Worm (Caenorhabditis elegans): ENCODE measurements around the gene F54F7.10.

F54F7.10 gene

ce11 chrX:11854903-11855302 lies 8.5 kb upstream of the F54F7.10 start, which contains the start of gene F54F7.8:
Gene F54F7.8, minus strand, starts transcription at chrX:11855003.
- no peak for TF ChIP-seq sptf-1 (tag; optimal IDR thresholded peaks at IDR 0.05)
- TF ChIP-seq C16A3.4 (tag; optimal IDR thresholded peaks at IDR 0.05), result no peak
- no peak for TF ChIP-seq egl-27 (tag; optimal IDR thresholded peaks at IDR 0.05)
- no peak for TF ChIP-seq mab-9 (GFP tag; IDR thresholded peaks at IDR 0.05)
- TF ChIP-seq nhr-84 (tag; optimal IDR thresholded peaks at IDR 0.05), result no peak
- TF ChIP-seq hlh-17 (GFP tag; optimal IDR thresholded peaks at IDR 0.05; ENCODE audit: borderline replicate concordance), result no peak
- no peak for TF ChIP-seq aha-1 (tag; optimal IDR thresholded peaks at IDR 0.05)
- TF ChIP-seq pax-3 (tag; optimal IDR thresholded peaks at IDR 0.05), result no peak
- TF ChIP-seq lsy-2 (tag; optimal IDR thresholded peaks at IDR 0.05), result no peak
- TF ChIP-seq ztf-4 (tag; optimal IDR thresholded peaks at IDR 0.05), result no peak
- no peak for TF ChIP-seq jun-1 (tag; optimal IDR thresholded peaks at IDR 0.05)
- TF ChIP-seq nhr-20 (tag; optimal IDR thresholded peaks at IDR 0.05), result no peak
- TF ChIP-seq tlp-1 (tag; optimal IDR thresholded peaks at IDR 0.05), result no peak

ce11 chrX:11856214-11856613 lies 7.2 kb upstream of the F54F7.10 start:
- TF ChIP-seq nhr-20 (tag; optimal IDR thresholded peaks at IDR 0.05) (no peak), dsc-1 (tag; optimal IDR thresholded peaks at IDR 0.05) (no peak), ceh-82 (tag; optimal IDR thresholded peaks at IDR 0.05) (no peak), hlh-17 (GFP tag; optimal IDR thresholded peaks at IDR 0.05; ENCODE audit: borderline replicate concordance) (no peak), lin-14 (GFP tag; optimal IDR thresholded peaks at IDR 0.05) (no peak), lin-35 (GFP tag; optimal IDR thresholded peaks at IDR 0.05) (no peak), lin-15B (tag; optimal IDR thresholded peaks at IDR 0.05) (no peak), grh-1 (GFP tag; IDR thresholded peaks at IDR 0.05) (no peak), rnt-1 (tag; optimal IDR thresholded peaks at IDR 0.05) (no peak), nhr-11 (tag; optimal IDR thresholded peaks at IDR 0.05) (no peak), sox-4 (tag; optimal IDR thresholded peaks at IDR 0.05) (no peak)

ce11 chrX:11857178-11857577 lies 6.2 kb upstream of the F54F7.10 start, which contains the start of gene mes-1:
Gene mes-1, plus strand, starts transcription at chrX:11857478.
- TF ChIP-seq nhr-85 (tag) (no peak), zip-4 (GFP tag; optimal IDR thresholded peaks at IDR 0.05) (no peak), ets-5 (GFP tag; IDR thresholded peaks at IDR 0.05) (no peak), ces-1 (GFP tag; optimal IDR thresholded peaks at IDR 0.05) (no peak)

- no peak for TF ChIP-seq egl-27 (tag; optimal IDR thresholded peaks at IDR 0.05)
- no peak for TF ChIP-seq ceh-88 (GFP tag; IDR thresholded peaks at IDR 0.05)
- TF ChIP-seq unc-62 (GFP tag; optimal IDR thresholded peaks at IDR 0.05), result no peak
- no peak for TF ChIP-seq lin-13 (GFP tag; optimal IDR thresholded peaks at IDR 0.05)
- TF ChIP-seq lsy-2 (tag; optimal IDR thresholded peaks at IDR 0.05), result no peak
- no peak for TF ChIP-seq fkh-4 (tag; optimal IDR thresholded peaks at IDR 0.05; ENCODE audit: borderline replicate concordance)
- TF ChIP-seq nhr-71 (tag; optimal IDR thresholded peaks at IDR 0.05), result no peak
- no peak for TF ChIP-seq unc-98 (GFP tag; IDR thresholded peaks at IDR 0.05)
- TF ChIP-seq hlh-4 (tag; optimal IDR thresholded peaks at IDR 0.05), result no peak
- no peak for TF ChIP-seq blmp-1 (tag; optimal IDR thresholded peaks at IDR 0.05)
- TF ChIP-seq fkh-10 (GFP tag; optimal IDR thresholded peaks at IDR 0.05), result no peak
- TF ChIP-seq nhr-237 (tag; optimal IDR thresholded peaks at IDR 0.05), result no peak
- no peak for TF ChIP-seq efl-3 (GFP tag; optimal IDR thresholded peaks at IDR 0.05)
- TF ChIP-seq zag-1 (tag; optimal IDR thresholded peaks at IDR 0.05), result no peak
- TF ChIP-seq dpl-1 (GFP tag; optimal IDR thresholded peaks at IDR 0.05), result no peak
- no peak for TF ChIP-seq alr-1 (tag; optimal IDR thresholded peaks at IDR 0.05; ENCODE audit: borderline replicate concordance)
- TF ChIP-seq ets-5 (GFP tag; IDR thresholded peaks at IDR 0.05), result no peak
- TF ChIP-seq nhr-11 (tag; optimal IDR thresholded peaks at IDR 0.05), result no peak
- TF ChIP-seq nhr-77 (tag; optimal IDR thresholded peaks at IDR 0.05), result no peak
Measured at ce11 chrX:11865083-11865482, 1.7 kb downstream of the F54F7.10 start, which contains the start of gene F54F7.6. Gene F54F7.6, plus strand, starts transcription at chrX:11865383.
